Fruit fly (Drosophila melanogaster): Measurements from ENCODE around the gene Ptpmeg.
A peak's percentile ranks its signal among the peaks of the same experiment; 100 is the strongest.

The Ptpmeg gene

dm6 chr3L:350651-351228, 22.8 kb downstream of the Ptpmeg start (continued):
- TF ChIP-seq dmrt11E (tag; optimal IDR thresholded peaks at IDR 0.05) = peak; percentile 29
- no peak for TF ChIP-seq CG10431 (GFP tag; optimal IDR thresholded peaks at IDR 0.05)
- peak in 1 of 2 experiments; percentile 70 for TF ChIP-seq bsh (GFP tag; optimal IDR thresholded peaks at IDR 0.05)
- peak; percentile 84 for TF ChIP-seq Fer3 (tag; optimal IDR thresholded peaks at IDR 0.05)
- peak in 1 of 3 experiments; percentile 23 for TF ChIP-seq Stat92E (GFP tag; optimal IDR thresholded peaks at IDR 0.05)
- TF ChIP-seq run (tag; optimal IDR thresholded peaks at IDR 0.05) = no peak
- TF ChIP-seq exex (tag; optimal IDR thresholded peaks at IDR 0.05) = peak; percentile 88
- no peak for TF ChIP-seq insv (GFP tag; optimal IDR thresholded peaks at IDR 0.05)
- TF ChIP-seq wor (GFP tag; IDR thresholded peaks at IDR 0.05) = peak; percentile 60
- peak; percentile 58; the same call in 1 of the 2 replicates for TF ChIP-seq CG32767 (GFP tag; IDR thresholded peaks at IDR 0.05)
- TF ChIP-seq gcm (GFP tag; optimal IDR thresholded peaks at IDR 0.05) = no peak
- TF ChIP-seq CG34422 (GFP tag; IDR thresholded peaks at IDR 0.05) = peak; percentile 78
- TF ChIP-seq MBD-R2 (GFP tag; IDR thresholded peaks at IDR 0.05) = peak; percentile 63; the same call in 1 of the 2 replicates
- peak; percentile 43 for TF ChIP-seq luna (GFP tag; optimal IDR thresholded peaks at IDR 0.05)
- peak; percentile 51 for TF ChIP-seq CG9437 (GFP tag; optimal IDR thresholded peaks at IDR 0.05)
- TF ChIP-seq CG18262 (tag; optimal IDR thresholded peaks at IDR 0.05) = peak; percentile 84
- peak; percentile 60 for TF ChIP-seq Hsf (GFP tag; optimal IDR thresholded peaks at IDR 0.05)
- peak; percentile 32 for TF ChIP-seq maf-S (GFP tag; optimal IDR thresholded peaks at IDR 0.05)
- TF ChIP-seq crc (GFP tag; optimal IDR thresholded peaks at IDR 0.05) = peak; percentile 67
- no peak for TF ChIP-seq CG17568 (GFP tag; optimal IDR thresholded peaks at IDR 0.05)
- peak; percentile 40; the same call in 2 of the 3 replicates for TF ChIP-seq croc (GFP tag; conservative IDR thresholded peaks at IDR 0.05)
- TF ChIP-seq CG9932 (GFP tag; IDR thresholded peaks at IDR 0.05) = peak; percentile 57
- no peak for TF ChIP-seq Doc3 (GFP tag; IDR thresholded peaks at IDR 0.05; ENCODE audit: partially characterized antibody)
- TF ChIP-seq Hmr (GFP tag; optimal IDR thresholded peaks at IDR 0.05) = peak; percentile 66
- no peak for TF ChIP-seq amos (GFP tag; IDR thresholded peaks at IDR 0.05; ENCODE audit: partially characterized antibody)
- TF ChIP-seq Ada2b (GFP tag; IDR thresholded peaks at IDR 0.05) = peak; percentile 84
- TF ChIP-seq CG5180 (GFP tag; optimal IDR thresholded peaks at IDR 0.05) = peak; percentile 28
- peak; percentile 76 for TF ChIP-seq H2.0 (GFP tag; IDR thresholded peaks at IDR 0.05)
- TF ChIP-seq disco-r (GFP tag; optimal IDR thresholded peaks at IDR 0.05) = no peak
- TF ChIP-seq Deaf1 (tag; optimal IDR thresholded peaks at IDR 0.05) = no peak
- TF ChIP-seq gsb-n (tag; optimal IDR thresholded peaks at IDR 0.05) = no peak
- peak; percentile 59 for TF ChIP-seq CG4820 (GFP tag; optimal IDR thresholded peaks at IDR 0.05)
- TF ChIP-seq tup (GFP tag; optimal IDR thresholded peaks at IDR 0.05) = no peak
- peak in 1 of 2 experiments; percentile 32 for TF ChIP-seq chif (GFP tag; optimal IDR thresholded peaks at IDR 0.05)
- TF ChIP-seq org-1 (GFP tag; optimal IDR thresholded peaks at IDR 0.05) = peak; percentile 60
- TF ChIP-seq Tbp (GFP tag; optimal IDR thresholded peaks at IDR 0.05) = no peak
- TF ChIP-seq Nf-YA (GFP tag; IDR thresholded peaks at IDR 0.05) = peak; percentile 61
- no peak for TF ChIP-seq ftz-f1 (GFP tag; optimal IDR thresholded peaks at IDR 0.05)
- no peak for TF ChIP-seq emc (GFP tag; optimal IDR thresholded peaks at IDR 0.05)
- TF ChIP-seq ac (GFP tag; optimal IDR thresholded peaks at IDR 0.05) = no peak
- peak; percentile 80 for TF ChIP-seq Sox102F (GFP tag; optimal IDR thresholded peaks at IDR 0.05)
- TF ChIP-seq ind (GFP tag; optimal IDR thresholded peaks at IDR 0.05) = no peak
- TF ChIP-seq Dll (GFP tag; IDR thresholded peaks at IDR 0.05; ENCODE audit: partially characterized antibody) = no peak
- TF ChIP-seq lov (optimal IDR thresholded peaks at IDR 0.05) = no peak
- no peak; the same call in 2 of the 3 replicates for TF ChIP-seq lov (GFP tag; IDR thresholded peaks at IDR 0.05)
- peak; percentile 80 for TF ChIP-seq CG9727 (GFP tag; optimal IDR thresholded peaks at IDR 0.05)
- TF ChIP-seq CG17829 (tag; optimal IDR thresholded peaks at IDR 0.05) = peak; percentile 75
- no peak for TF ChIP-seq CG6654 (GFP tag; optimal IDR thresholded peaks at IDR 0.05)
- no peak for TF ChIP-seq CG6175 (GFP tag; IDR thresholded peaks at IDR 0.05)
- TF ChIP-seq CG13296 (GFP tag; optimal IDR thresholded peaks at IDR 0.05) = peak; percentile 70

Data from whole organism, embryonic.